Worm (Caenorhabditis elegans): Measurements from ENCODE around the gene pbs-3.

DNA sequence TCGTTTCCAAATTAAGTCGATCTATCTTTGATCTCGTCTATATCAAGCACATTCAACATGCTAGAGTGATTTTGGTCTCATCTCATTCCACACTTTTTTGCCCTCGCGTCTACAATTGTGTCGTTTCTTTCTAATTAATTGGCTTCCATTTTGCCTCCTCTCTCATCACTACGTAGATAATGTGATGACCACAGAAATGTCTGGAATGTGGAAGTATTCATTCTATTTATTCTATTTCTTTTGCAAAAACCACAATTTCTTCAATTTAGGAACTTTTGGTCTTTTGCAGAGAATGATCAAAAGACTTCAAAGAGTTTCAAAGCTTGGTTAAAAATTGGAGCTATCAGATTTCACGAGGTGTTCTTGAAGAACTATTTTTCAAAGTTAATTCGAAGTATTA, 39.7 kb downstream of the pbs-3 start:
- TF ChIP-seq sea-2 (GFP tag; optimal IDR thresholded peaks at IDR 0.05) = no peak
- TF ChIP-seq skn-1 (tag; optimal IDR thresholded peaks at IDR 0.05) = no peak
- TF ChIP-seq nhr-77 (tag; optimal IDR thresholded peaks at IDR 0.05) = no peak
- TF ChIP-seq elt-2 (tag; optimal IDR thresholded peaks at IDR 0.05) = no peak
